Fruit fly (Drosophila melanogaster) whole organism, embryonic: ENCODE measurements around the gene CG31183.

Experiments used
- Adf1 ChIP-seq: fragments of 200-800 bp; sonication (Bioruptor generic); IDR thresholded peaks from 2 replicates; pipeline ENCODE4 v1.3.6; 2022; ENCODE audit warnings: missing biosample characterization, missing genetic modification characterization
- CG12155 ChIP-seq: fragments of 200-800 bp; sonication (Bioruptor generic); optimal IDR thresholded peaks from 3 replicates; lab custom pipeline; 2016; ENCODE audit warnings: missing biosample characterization, missing genetic modification characterization
- CG12299 ChIP-seq: fragments of 200-800 bp; sonication (Bioruptor generic); optimal IDR thresholded peaks from 2 replicates; lab custom pipeline; 2018; ENCODE audit warnings: missing biosample characterization, mild to moderate bottlenecking, missing genetic modification characterization
- CG1233 ChIP-seq: fragments of 200-800 bp; sonication (Bioruptor generic); optimal IDR thresholded peaks from 4 replicates; lab custom pipeline; 2018; ENCODE audit warnings: missing biosample characterization, mild to moderate bottlenecking, missing genetic modification characterization
- CG13296 ChIP-seq: fragments of 200-800 bp; sonication (Bioruptor generic); optimal IDR thresholded peaks from 3 replicates; lab custom pipeline; 2018; ENCODE audit warnings: missing biosample characterization, mild to moderate bottlenecking, missing genetic modification characterization
- CG14860 ChIP-seq: fragments of 200-800 bp; sonication (Bioruptor generic); IDR thresholded peaks from 3 replicates; pipeline ENCODE4 v1.3.6; 2022; ENCODE audit warnings: missing biosample characterization, missing genetic modification characterization; ENCODE audit not compliant: partially characterized antibody
- CG15479 ChIP-seq: fragments of 200-800 bp; sonication (Bioruptor generic); optimal IDR thresholded peaks from 3 replicates; lab custom pipeline; 2019; ENCODE audit warnings: missing biosample characterization, mild to moderate bottlenecking, missing genetic modification characterization, moderate library complexity
- CG1647 ChIP-seq: fragments of 200-800 bp; sonication (Bioruptor generic); optimal IDR thresholded peaks from 3 replicates; lab custom pipeline; 2016; ENCODE audit warnings: missing biosample characterization, missing genetic modification characterization
- CG1792 ChIP-seq: fragments of 200-800 bp; sonication (Bioruptor generic); optimal IDR thresholded peaks from 2 replicates; lab custom pipeline; 2016; ENCODE audit warnings: missing biosample characterization, missing genetic modification characterization
- CG1832 ChIP-seq: fragments of 200-800 bp; sonication (Bioruptor generic); optimal IDR thresholded peaks from 2 replicates; lab custom pipeline; 2017; ENCODE audit warnings: missing biosample characterization, mild to moderate bottlenecking, missing genetic modification characterization, inconsistent platforms
- CG18599 ChIP-seq: fragments of 200-800 bp; sonication (Bioruptor generic); optimal IDR thresholded peaks from 3 replicates; lab custom pipeline; 2017; ENCODE audit warnings: missing biosample characterization, missing genetic modification characterization, mild to moderate bottlenecking, moderate library complexity, missing genetic modification reagents
- CG2129 ChIP-seq: fragments of 200-800 bp; sonication (Bioruptor generic); IDR thresholded peaks from 2 replicates; pipeline ENCODE4 v1.3.6; 2022; ENCODE audit warnings: missing biosample characterization, missing genetic modification characterization; ENCODE audit not compliant: partially characterized antibody
- CG31388 ChIP-seq: fragments of 200-800 bp; sonication (Bioruptor generic); optimal IDR thresholded peaks from 2 replicates; lab custom pipeline; 2016; ENCODE audit warnings: missing biosample characterization, missing genetic modification characterization
- CG33213 ChIP-seq: fragments of 200-800 bp; sonication (Bioruptor generic); optimal IDR thresholded peaks from 3 replicates; lab custom pipeline; 2016; ENCODE audit warnings: missing biosample characterization, missing genetic modification characterization
- CG34376 ChIP-seq: fragments of 200-800 bp; sonication (Bioruptor generic); optimal IDR thresholded peaks from 2 replicates; lab custom pipeline; 2018; ENCODE audit warnings: missing biosample characterization, mild to moderate bottlenecking, missing genetic modification characterization
- CG7928 ChIP-seq: fragments of 200-800 bp; sonication (Bioruptor generic); optimal IDR thresholded peaks from 2 replicates; lab custom pipeline; 2017; ENCODE audit warnings: missing biosample characterization, mild to moderate bottlenecking, missing genetic modification characterization
- Ets65A ChIP-seq: fragments of 200-800 bp; sonication (Bioruptor generic); peaks from one replicate; lab custom pipeline; 2016; ENCODE audit warnings: missing biosample characterization, missing genetic modification characterization
- HLH54F ChIP-seq: fragments of 200-800 bp; sonication (Bioruptor generic); optimal IDR thresholded peaks from 3 replicates; lab custom pipeline; 2016; ENCODE audit warnings: missing biosample characterization, missing genetic modification characterization
- Jarid2 ChIP-seq: fragments of 200-800 bp; sonication (Bioruptor generic); optimal IDR thresholded peaks from 3 replicates; lab custom pipeline; 2017; ENCODE audit warnings: mild to moderate bottlenecking, missing biosample characterization, missing genetic modification reagents, missing genetic modification characterization
- MESR4 ChIP-seq: fragments of 200-800 bp; sonication (Bioruptor generic); optimal IDR thresholded peaks from 2 replicates; lab custom pipeline; 2018; ENCODE audit warnings: missing biosample characterization, mild to moderate bottlenecking, missing genetic modification characterization, moderate library complexity
- MTF-1 ChIP-seq: fragments of 200-800 bp; sonication (Bioruptor generic); optimal IDR thresholded peaks from 2 replicates; lab custom pipeline; 2018; ENCODE audit warnings: missing biosample characterization, mild to moderate bottlenecking, missing genetic modification characterization, borderline replicate concordance
- Med ChIP-seq: fragments of 200-800 bp; sonication (Bioruptor generic); peaks from one replicate; lab custom pipeline; 2016; ENCODE audit warnings: missing biosample characterization, missing genetic modification characterization, mild to moderate bottlenecking, inconsistent platforms, moderate library complexity
- Pdp1 ChIP-seq, 2 experiments: fragments of 200-800 bp; sonication (Bioruptor generic); optimal IDR thresholded peaks; 3 replicates each; lab custom pipeline; 2016; ENCODE audit warnings: missing biosample characterization in 2 of 2, missing genetic modification characterization in 2 of 2, mild to moderate bottlenecking in 1 of 2, moderate library complexity in 1 of 2
- Trl ChIP-seq, 3 experiments: fragments of >200 bp in 2 of 3; fragments of 200-800 bp in 1 of 3; sonication (Bioruptor generic) in 1 of 3; optimal IDR thresholded peaks; 2 replicates in 1 of 3; 3 replicates in 2 of 3; lab custom pipeline; 2016 to 2017; ENCODE audit warnings: missing biosample characterization in 1 of 3, missing genetic modification characterization in 1 of 3
- ab ChIP-seq: fragments of 200-800 bp; sonication (Bioruptor generic); optimal IDR thresholded peaks from 2 replicates; lab custom pipeline; 2016; ENCODE audit warnings: missing biosample characterization, missing genetic modification characterization
- abd-A ChIP-seq: fragments of 200-800 bp; sonication (Bioruptor generic); optimal IDR thresholded peaks from 3 replicates; lab custom pipeline; 2019; ENCODE audit warnings: missing biosample characterization, mild to moderate bottlenecking, missing genetic modification characterization, moderate library complexity
- cad ChIP-seq: fragments of >200 bp; optimal IDR thresholded peaks from 2 replicates; lab custom pipeline; 2017; ENCODE audit warnings: missing biosample characterization, missing genetic modification characterization
- danr ChIP-seq: fragments of 200-800 bp; sonication (Bioruptor generic); IDR thresholded peaks from 2 replicates; pipeline ENCODE4 v1.3.6; 2022; ENCODE audit warnings: missing biosample characterization, missing genetic modification characterization
- ftz-f1 ChIP-seq: fragments of 200-800 bp; sonication (Bioruptor generic); optimal IDR thresholded peaks from 2 replicates; lab custom pipeline; 2016; ENCODE audit warnings: missing biosample characterization, missing genetic modification characterization
- ham ChIP-seq: fragments of 200-800 bp; sonication (Bioruptor generic); IDR thresholded peaks from 2 replicates; pipeline ENCODE4 v1.3.6; 2022; ENCODE audit warnings: missing biosample characterization, missing genetic modification characterization
- insv ChIP-seq, 2 experiments: fragments of 200-800 bp; sonication (Bioruptor generic); optimal IDR thresholded peaks; 3 replicates each; lab custom pipeline; 2016 to 2018; ENCODE audit warnings: missing biosample characterization in 2 of 2, missing genetic modification characterization in 2 of 2
- ken ChIP-seq: fragments of 200-800 bp; sonication (Bioruptor generic); IDR thresholded peaks from 3 replicates; pipeline ENCODE4 v1.3.6; 2022; ENCODE audit warnings: missing biosample characterization, missing genetic modification characterization
- lbe ChIP-seq: fragments of 200-800 bp; sonication (Bioruptor generic); optimal IDR thresholded peaks from 2 replicates; lab custom pipeline; 2016; ENCODE audit warnings: missing biosample characterization, mild to moderate bottlenecking, missing genetic modification characterization
- lmd ChIP-seq: fragments of 200-800 bp; sonication (Bioruptor generic); IDR thresholded peaks from 2 replicates; pipeline ENCODE4 v1.3.6; 2022; ENCODE audit warnings: missing biosample characterization, missing genetic modification characterization
- pros ChIP-seq: fragments of 200-800 bp; sonication (Bioruptor generic); optimal IDR thresholded peaks from 3 replicates; lab custom pipeline; 2019; ENCODE audit warnings: missing biosample characterization, mild to moderate bottlenecking, missing genetic modification characterization, moderate library complexity
- ro ChIP-seq: fragments of 200-800 bp; sonication (Bioruptor generic); IDR thresholded peaks from 2 replicates; pipeline ENCODE4 v1.3.6; 2022; ENCODE audit warnings: missing biosample characterization, missing genetic modification characterization
- row ChIP-seq: fragments of 200-800 bp; sonication (Bioruptor generic); IDR thresholded peaks from 3 replicates; pipeline ENCODE4 v1.3.6; 2022; ENCODE audit warnings: missing biosample characterization, missing genetic modification characterization
- so ChIP-seq: fragments of 200-800 bp; sonication (Bioruptor generic); IDR thresholded peaks from 3 replicates; pipeline ENCODE4 v1.3.6; 2022; ENCODE audit warnings: missing biosample characterization, missing genetic modification characterization
- tio ChIP-seq: fragments of 200-800 bp; sonication (Bioruptor generic); optimal IDR thresholded peaks from 2 replicates; lab custom pipeline; 2017; ENCODE audit warnings: missing biosample characterization, missing genetic modification characterization, inconsistent platforms
- unpg ChIP-seq: fragments of 200-800 bp; sonication (Bioruptor generic); optimal IDR thresholded peaks from 3 replicates; lab custom pipeline; 2018; ENCODE audit warnings: missing biosample characterization, mild to moderate bottlenecking, missing genetic modification characterization, moderate library complexity

CG31183 gene

DNA sequence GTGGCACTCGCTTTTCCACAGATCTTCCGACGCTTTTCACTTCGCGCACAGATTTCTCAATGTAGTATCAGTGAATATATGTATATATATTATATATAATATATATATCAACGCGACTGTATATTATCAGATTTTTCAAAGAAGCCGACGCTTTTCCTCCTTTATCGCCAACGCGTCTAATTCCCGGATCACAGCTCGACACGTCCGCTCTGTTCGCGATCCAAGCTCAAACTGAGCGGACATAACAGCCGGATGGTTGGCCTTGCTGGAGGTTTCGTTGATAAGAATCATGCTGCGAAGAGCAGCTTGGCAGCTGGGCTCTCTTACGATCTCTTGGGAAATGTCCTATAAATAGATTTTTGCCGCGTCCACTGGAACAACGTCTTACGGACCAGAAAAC lies 22.4 kb downstream of the CG31183 start, which contains the start of gene cv-d:
Gene cv-d (minus strand): TSS at position 235 of the 400 bp plus-strand sequence.
- TF ChIP-seq row (GFP tag; lab: Robert Waterston, UW) (no peak), CG1647 (GFP tag; lab: Kevin White, UChicago) (no peak), CG31388 (GFP tag; lab: Kevin White, UChicago) (no peak), CG1233 (GFP tag; lab: Kevin White, UChicago) (no peak), CG18599 (no peak), CG1792 (GFP tag; lab: Kevin White, UChicago) (no peak), Ets65A (GFP tag; lab: Kevin White, UChicago) (peak; percentile 34), Med (GFP tag; lab: Kevin White, UChicago) (no peak), CG7928 (GFP tag; lab: Kevin White, UChicago) (no peak), ken (GFP tag; lab: Robert Waterston, UW) (no peak), tio (GFP tag; lab: Kevin White, UChicago) (no peak), MTF-1 (GFP tag; lab: Kevin White, UChicago) (no peak), lbe (GFP tag; lab: Kevin White, UChicago) (no peak), ab (GFP tag; lab: Kevin White, UChicago) (no peak), lmd (GFP tag; lab: Robert Waterston, UW) (no peak), ftz-f1 (GFP tag; lab: Kevin White, UChicago) (peak; percentile 6), CG34376 (GFP tag; lab: Kevin White, UChicago) (peak; percentile 29), Jarid2 (GFP tag; lab: Kevin White, UChicago) (peak; percentile 25), Pdp1 (GFP tag; optimal IDR thresholded peaks at IDR 0.05; lab: Kevin White, UChicago) (no peak), ro (GFP tag; lab: Robert Waterston, UW) (no peak), cad (GFP tag; lab: Kevin White, UChicago) (no peak), CG12299 (tag; lab: Kevin White, UChicago) (no peak), unpg (GFP tag; lab: Kevin White, UChicago) (no peak), CG33213 (GFP tag; lab: Kevin White, UChicago) (no peak), pros (no peak), insv (GFP tag; optimal IDR thresholded peaks at IDR 0.05; lab: Kevin White, UChicago) (no peak)

DNA sequence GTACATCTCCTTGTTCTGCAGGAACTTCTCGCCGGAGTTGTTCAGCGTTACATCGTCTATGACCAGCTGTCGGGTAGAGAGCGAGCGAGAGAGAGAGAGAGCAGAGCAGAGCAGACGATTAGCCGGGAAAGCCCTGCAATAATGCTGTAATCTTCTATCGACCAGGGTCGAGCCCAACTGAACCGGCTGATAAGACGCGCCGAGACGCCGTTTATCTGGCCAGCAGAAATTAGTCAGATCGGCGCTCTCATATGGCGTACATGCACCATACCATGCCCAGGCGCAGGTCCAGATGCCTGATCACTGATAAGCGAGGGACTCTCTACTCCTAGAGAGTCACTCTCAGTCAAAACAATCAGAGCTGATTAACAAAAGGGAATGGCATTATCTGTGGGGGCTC lies 23.8 kb downstream of the CG31183 start:
- peak; percentile 89 for TF ChIP-seq CG34376 (GFP tag; lab: Kevin White, UChicago)
- TF ChIP-seq Trl (optimal IDR thresholded peaks at IDR 0.05; lab: Kevin White, UChicago): peak; percentile 4 to 14
- no peak for TF ChIP-seq Trl (GFP tag; optimal IDR thresholded peaks at IDR 0.05; lab: Kevin White, UChicago)
- peak; percentile 24 for TF ChIP-seq CG1832 (GFP tag; lab: Kevin White, UChicago)
- TF ChIP-seq CG14860 (GFP tag; lab: Robert Waterston, UW): no peak
- 0 out of 2 replicates have a peak, but pooled peaks have one; percentile 12 for TF ChIP-seq ham (GFP tag; lab: Robert Waterston, UW)
- TF ChIP-seq CG15479 (GFP tag; lab: Kevin White, UChicago): peak; percentile 16
- TF ChIP-seq, all 482 proteins: peak for 5

DNA sequence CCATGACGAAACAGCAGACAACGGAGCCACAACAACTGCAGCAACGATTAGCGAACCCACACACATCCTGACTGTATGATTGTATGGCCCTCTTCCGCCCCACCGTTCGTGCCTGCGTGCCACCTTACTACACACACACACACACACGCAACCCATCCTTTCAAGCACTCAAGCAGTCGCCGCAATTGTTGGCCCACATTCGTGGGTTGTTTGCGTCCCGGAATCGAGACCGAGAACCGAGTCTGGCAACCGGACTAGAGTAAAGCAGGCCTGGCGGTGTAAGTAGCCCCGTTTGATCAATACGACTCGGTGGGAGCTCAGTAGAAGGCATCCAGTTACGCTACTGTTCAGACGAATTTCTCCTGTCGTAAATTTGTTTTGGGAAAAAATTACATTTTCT lies 29.5 kb downstream of the CG31183 start, which contains the start of gene CG4546:
Gene CG4546 (plus strand): TSS at position 301 of the 400 bp plus-strand sequence.
- TF ChIP-seq danr (GFP tag; lab: Robert Waterston, UW) (no peak), so (GFP tag; lab: Robert Waterston, UW) (no peak), HLH54F (GFP tag; lab: Kevin White, UChicago) (no peak), CG13296 (GFP tag; lab: Kevin White, UChicago) (no peak), CG2129 (no peak), CG12155 (GFP tag; lab: Kevin White, UChicago) (no peak), abd-A (tag; lab: Kevin White, UChicago) (no peak), MESR4 (GFP tag; lab: Kevin White, UChicago) (no peak), Adf1 (no peak)
- TF ChIP-seq, all 482 proteins: peak for 0
